Worm (Caenorhabditis elegans) whole organism, L4 larva: Measurements from ENCODE around the gene eif-3.F.

Source experiments
- D1046.2 ChIP-seq: fragments of 200-800 bp; sonication (Bioruptor generic); IDR thresholded peaks from 2 replicates; pipeline ENCODE4 v1.3.6; 2022; ENCODE audit warnings: missing genetic modification characterization, missing compliant biosample characterization
- F10B5.3 ChIP-seq: sonication (generic microtip); optimal IDR thresholded peaks from 2 replicates; lab custom pipeline; 2016; ENCODE audit warnings: mild to moderate bottlenecking, missing genetic modification characterization, missing compliant biosample characterization
- F44E2.7 ChIP-seq: fragments of 200-800 bp; sonication (Bioruptor generic); IDR thresholded peaks from 2 replicates; pipeline ENCODE4 v2.1.2; 2022; ENCODE audit warnings: missing genetic modification characterization, missing compliant biosample characterization
- R02D3.7 ChIP-seq: fragments of 150-350 bp; sonication (generic microtip); optimal IDR thresholded peaks from 3 replicates; lab custom pipeline; 2014; ENCODE audit warnings: missing biosample characterization, missing genetic modification characterization
- T20F7.1 ChIP-seq: fragments of 200-800 bp; sonication (Bioruptor generic); optimal IDR thresholded peaks from 2 replicates; lab custom pipeline; 2018; ENCODE audit warnings: mild to moderate bottlenecking, missing genetic modification characterization, missing compliant biosample characterization
- ZK337.2 ChIP-seq: fragments of 200-800 bp; sonication (Bioruptor generic); IDR thresholded peaks from 2 replicates; pipeline ENCODE4 v1.3.6; 2022; ENCODE audit warnings: missing genetic modification reagents, missing genetic modification characterization, missing compliant biosample characterization
- ZK546.5 ChIP-seq, 2 experiments: sonication (generic microtip); optimal IDR thresholded peaks; 2 replicates each; lab custom pipeline; 2017; ENCODE audit warnings: missing biosample characterization in 2 of 2, missing genetic modification characterization in 2 of 2
- aha-1 ChIP-seq: fragments of 150-350 bp; peaks from one replicate; lab custom pipeline; 2014; ENCODE audit warnings: missing biosample characterization, missing genetic modification characterization
- aly-2 ChIP-seq: sonication (generic microtip); optimal IDR thresholded peaks from 2 replicates; lab custom pipeline; 2018; ENCODE audit warnings: missing biosample characterization, missing genetic modification characterization
- ama-1 ChIP-seq: fragments of 150-350 bp; optimal IDR thresholded peaks from 2 replicates; lab custom pipeline; 2014; ENCODE audit warnings: inconsistent platforms, mixed read lengths
- ceh-62 ChIP-seq: sonication (generic microtip); optimal IDR thresholded peaks from 2 replicates; lab custom pipeline; 2017; ENCODE audit warnings: missing biosample characterization, missing genetic modification characterization
- daf-16 ChIP-seq, 3 experiments: sonication (generic microtip); optimal IDR thresholded peaks; 2 replicates each; lab custom pipeline; 2016 to 2017; ENCODE audit warnings: missing genetic modification characterization in 3 of 3, missing genetic modification reagents in 3 of 3, mild to moderate bottlenecking in 2 of 3, missing compliant biosample characterization in 2 of 3, missing biosample characterization in 1 of 3, moderate library complexity in 1 of 3
- daf-8 ChIP-seq: fragments of 200-800 bp; sonication (Bioruptor generic); IDR thresholded peaks from 2 replicates; pipeline ENCODE4 v1.3.6; 2022; ENCODE audit warnings: missing genetic modification characterization, missing compliant biosample characterization
- fkh-10 ChIP-seq: fragments of 150-350 bp; optimal IDR thresholded peaks from 2 replicates; lab custom pipeline; 2014; ENCODE audit warnings: missing biosample characterization, missing genetic modification reagents, missing genetic modification characterization
- gei-8 ChIP-seq: fragments of 200-800 bp; sonication (Bioruptor generic); optimal IDR thresholded peaks from 2 replicates; lab custom pipeline; 2018; ENCODE audit warnings: mild to moderate bottlenecking, missing genetic modification characterization, missing compliant biosample characterization
- hlh-11 ChIP-seq: fragments of 200-800 bp; sonication (Bioruptor generic); optimal IDR thresholded peaks from 2 replicates; lab custom pipeline; 2018; ENCODE audit warnings: mild to moderate bottlenecking, missing genetic modification characterization, missing compliant biosample characterization
- lin-1 ChIP-seq: fragments of 200-800 bp; sonication (Bioruptor generic); IDR thresholded peaks from 2 replicates; pipeline ENCODE4 v1.3.6; 2022; ENCODE audit warnings: missing genetic modification reagents, missing genetic modification characterization, missing compliant biosample characterization
- lin-13 ChIP-seq: fragments of 150-350 bp; optimal IDR thresholded peaks from 2 replicates; lab custom pipeline; 2014; ENCODE audit warnings: missing biosample characterization, missing genetic modification reagents, missing genetic modification characterization
- lin-38 ChIP-seq: fragments of 200-800 bp; sonication (Bioruptor generic); IDR thresholded peaks from 2 replicates; pipeline ENCODE4 v1.3.6; 2022; ENCODE audit warnings: missing genetic modification reagents, missing genetic modification characterization, missing compliant biosample characterization
- lin-39 ChIP-seq: fragments of 150-350 bp; optimal IDR thresholded peaks from 2 replicates; lab custom pipeline; 2014; ENCODE audit warnings: missing biosample characterization, missing genetic modification reagents, missing genetic modification characterization
- lir-3 ChIP-seq: sonication (generic microtip); optimal IDR thresholded peaks from 2 replicates; lab custom pipeline; 2016; ENCODE audit warnings: mild to moderate bottlenecking, missing genetic modification characterization, missing compliant biosample characterization
- lsy-2 ChIP-seq, 2 experiments: fragments of 150-350 bp in 1 of 2; sonication (generic microtip) in 1 of 2; optimal IDR thresholded peaks; 2 replicates each; lab custom pipeline; 2014 to 2017; ENCODE audit warnings: missing biosample characterization in 2 of 2, missing genetic modification characterization in 2 of 2
- madf-9 ChIP-seq: fragments of 200-800 bp; sonication (Bioruptor generic); conservative IDR thresholded peaks from 2 replicates; pipeline ENCODE4 v1.3.6; 2022; ENCODE audit warnings: missing genetic modification reagents, missing genetic modification characterization, missing compliant biosample characterization
- mes-2 ChIP-seq: sonication (generic microtip); optimal IDR thresholded peaks from 2 replicates; lab custom pipeline; 2016; ENCODE audit warnings: missing genotype, mild to moderate bottlenecking, missing genetic modification characterization, missing compliant biosample characterization; ENCODE audit not compliant: poor library complexity, severe bottlenecking
- mxl-2 ChIP-seq: fragments of 200-800 bp; sonication (Bioruptor generic); conservative IDR thresholded peaks from 2 replicates; pipeline ENCODE4 v1.3.6; 2022; ENCODE audit warnings: missing genetic modification reagents, missing genetic modification characterization, missing compliant biosample characterization
- nhr-11 ChIP-seq: fragments of 150-350 bp; optimal IDR thresholded peaks from 2 replicates; lab custom pipeline; 2014; ENCODE audit warnings: missing biosample characterization, missing genetic modification characterization
- nhr-25 ChIP-seq: sonication (generic microtip); optimal IDR thresholded peaks from 2 replicates; lab custom pipeline; 2017; ENCODE audit warnings: missing genetic modification characterization, mild to moderate bottlenecking, missing compliant biosample characterization, antibody characterized with exemption, moderate library complexity, borderline replicate concordance; ENCODE audit not compliant: insufficient read depth
- nhr-28 ChIP-seq: fragments of 150-350 bp; optimal IDR thresholded peaks from 2 replicates; lab custom pipeline; 2014; ENCODE audit warnings: missing biosample characterization, missing genetic modification characterization
- nhr-42 ChIP-seq: fragments of 200-800 bp; sonication (Bioruptor generic); IDR thresholded peaks from 2 replicates; pipeline ENCODE4 v1.3.6; 2022; ENCODE audit warnings: missing genetic modification characterization, missing compliant biosample characterization
- nhr-48 ChIP-seq: sonication (generic microtip); optimal IDR thresholded peaks from 2 replicates; lab custom pipeline; 2016; ENCODE audit warnings: mild to moderate bottlenecking, missing genetic modification characterization, missing compliant biosample characterization
- nhr-77 ChIP-seq: fragments of 150-350 bp; optimal IDR thresholded peaks from 2 replicates; lab custom pipeline; 2014; ENCODE audit warnings: missing biosample characterization, missing genetic modification characterization
- pha-4 ChIP-seq, 2 experiments: fragments of 150-350 bp in 1 of 2; fragments of 200-800 bp in 1 of 2; sonication (Bioruptor generic) in 1 of 2; IDR thresholded peaks in 1 of 2; optimal IDR thresholded peaks in 1 of 2; 2 replicates each; pipeline versions ENCODE4 v1.3.6 to Lab custom; 2014 to 2022; ENCODE audit warnings: missing genetic modification characterization in 2 of 2, missing genetic modification reagents in 2 of 2, missing biosample characterization in 1 of 2, missing compliant biosample characterization in 1 of 2
- php-3 ChIP-seq: fragments of 200-800 bp; sonication (Bioruptor generic); IDR thresholded peaks from 2 replicates; pipeline ENCODE4 v1.3.6; 2022; ENCODE audit warnings: missing genetic modification reagents, missing genetic modification characterization, missing compliant biosample characterization
- pqm-1 ChIP-seq: sonication (generic microtip); optimal IDR thresholded peaks from 2 replicates; lab custom pipeline; 2017; ENCODE audit warnings: missing biosample characterization, missing genetic modification characterization
- sdz-12 ChIP-seq: fragments of 200-800 bp; sonication (Bioruptor generic); optimal IDR thresholded peaks from 2 replicates; lab custom pipeline; 2018; ENCODE audit warnings: mild to moderate bottlenecking, missing genetic modification characterization, missing compliant biosample characterization
- tra-1 ChIP-seq: fragments of 200-800 bp; sonication (Bioruptor generic); IDR thresholded peaks from 2 replicates; pipeline ENCODE4 v1.3.6; 2022; ENCODE audit warnings: missing genetic modification reagents, missing genetic modification characterization, missing compliant biosample characterization
- unc-130 ChIP-seq: sonication (generic microtip); optimal IDR thresholded peaks from 2 replicates; lab custom pipeline; 2016; ENCODE audit warnings: missing genetic modification reagents, missing genetic modification characterization, missing compliant biosample characterization
- unc-39 ChIP-seq: sonication (generic microtip); optimal IDR thresholded peaks from 2 replicates; lab custom pipeline; 2017; ENCODE audit warnings: missing biosample characterization, missing genetic modification characterization
- unc-62 ChIP-seq, 3 experiments: fragments of 150-350 bp in 1 of 3; sonication (generic microtip); optimal IDR thresholded peaks in 2 of 3; peaks in 1 of 3; 1 replicate in 1 of 3; 2 replicates in 2 of 3; lab custom pipeline; 2014 to 2017; ENCODE audit warnings: missing biosample characterization in 3 of 3, missing genetic modification characterization in 3 of 3, missing genetic modification reagents in 3 of 3, missing genotype in 1 of 3
- vab-7 ChIP-seq: fragments of 200-800 bp; sonication (Bioruptor generic); IDR thresholded peaks from 2 replicates; pipeline ENCODE4 v1.3.6; 2022; ENCODE audit warnings: missing genetic modification reagents, missing genetic modification characterization, missing compliant biosample characterization
- zip-11 ChIP-seq: fragments of 200-800 bp; sonication (Bioruptor generic); IDR thresholded peaks from 2 replicates; pipeline ENCODE4 v1.3.6; 2022; ENCODE audit warnings: missing genetic modification characterization, missing compliant biosample characterization
- zip-2 ChIP-seq: fragments of 150-350 bp; optimal IDR thresholded peaks from 2 replicates; lab custom pipeline; 2014; ENCODE audit warnings: missing biosample characterization, missing genetic modification characterization
- ztf-7 ChIP-seq: fragments of 150-350 bp; optimal IDR thresholded peaks from 2 replicates; lab custom pipeline; 2014; ENCODE audit warnings: missing biosample characterization, missing genetic modification characterization

eif-3.F gene

ce11 chrII:9283668-9284357 lies 47.6 kb upstream of the eif-3.F start (continued):
- TF ChIP-seq madf-9 (GFP tag; lab: Robert Waterston, UW) (no peak), ceh-62 (tag; lab: Kevin White, UChicago) (no peak), tra-1 (peak; percentile 50; the same call in 1 of the 2 replicates), daf-16 (GFP tag; optimal IDR thresholded peaks at IDR 0.05; lab: Kevin White, UChicago) (peak; percentile 20 to 94), daf-16 (tag; optimal IDR thresholded peaks at IDR 0.05; lab: Kevin White, UChicago) (peak; percentile 95), T20F7.1 (GFP tag; lab: Kevin White, UChicago) (peak; percentile 62), zip-2 (peak; percentile 65), nhr-11 (tag; lab: Kevin White, UChicago) (peak; percentile 78), daf-8 (no peak), fkh-10 (GFP tag; lab: Kevin White, UChicago) (no peak), nhr-42 (GFP tag; lab: Robert Waterston, UW) (no peak), nhr-48 (peak; percentile 74), nhr-77 (tag; lab: Kevin White, UChicago) (peak; percentile 95), lin-38 (GFP tag; lab: Robert Waterston, UW) (0 out of 2 replicates have a peak, but pooled peaks have one; percentile 12), lin-13 (no peak), aly-2 (tag; lab: Kevin White, UChicago) (no peak), unc-39 (no peak), ztf-7 (tag; lab: Kevin White, UChicago) (peak; percentile 14), R02D3.7 (tag; lab: Kevin White, UChicago) (no peak), ZK546.5 (tag; optimal IDR thresholded peaks at IDR 0.05; lab: Kevin White, UChicago) (no peak), lir-3 (tag; lab: Kevin White, UChicago) (no peak), mxl-2 (GFP tag; lab: Robert Waterston, UW) (peak; percentile 63; the same call in 1 of the 2 replicates), D1046.2 (GFP tag; lab: Robert Waterston, UW) (no peak), gei-8 (GFP tag; lab: Kevin White, UChicago) (no peak), sdz-12 (GFP tag; lab: Kevin White, UChicago) (no peak), F10B5.3 (tag; lab: Kevin White, UChicago) (no peak)

DNA sequence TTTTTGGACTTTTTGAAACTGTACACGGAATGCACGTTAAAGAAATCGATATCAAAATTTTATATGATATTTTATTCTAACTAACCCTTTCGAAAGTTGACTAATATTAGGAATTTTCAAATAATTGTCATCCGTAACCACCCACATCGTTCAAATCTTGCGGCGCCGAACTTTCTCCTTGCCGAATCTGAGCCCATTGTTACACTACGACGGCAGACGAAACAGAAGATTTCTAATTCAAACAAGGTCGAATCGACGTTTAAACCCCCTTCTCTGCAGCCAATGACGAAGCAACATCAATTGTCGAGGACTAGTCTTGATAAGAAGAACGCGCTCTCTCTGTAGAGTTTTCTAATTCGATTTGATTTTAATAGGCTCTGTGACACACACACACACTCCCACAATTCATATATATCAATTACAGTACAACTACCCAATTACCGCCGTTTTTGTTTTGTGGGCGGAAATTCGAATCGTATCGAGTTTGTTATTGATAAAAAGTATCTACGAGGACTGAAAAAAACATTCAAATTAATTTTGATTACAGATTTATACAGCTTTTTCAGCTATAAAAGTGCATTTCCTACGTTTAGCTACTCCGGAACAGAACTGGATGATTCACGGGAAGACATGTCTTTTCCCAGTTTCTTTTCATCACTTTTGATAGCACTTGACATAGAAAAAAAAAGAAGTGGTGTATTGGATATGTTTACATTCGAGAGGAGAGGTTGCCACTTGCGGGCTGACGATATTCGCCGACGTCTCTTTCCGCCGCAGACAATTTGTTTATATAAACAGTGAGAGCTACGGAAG lies 46.9 kb upstream of the eif-3.F start:
- TF ChIP-seq hlh-11 (peak; percentile 16), unc-39 (no peak), zip-11 (GFP tag; lab: Robert Waterston, UW) (no peak), aha-1 (peak; percentile 76), ZK337.2 (no peak), pqm-1 (peak; percentile 80), php-3 (peak; percentile 33; the same call in 1 of the 2 replicates), mes-2 (tag; lab: Kevin White, UChicago) (peak; percentile 51), F44E2.7 (GFP tag; lab: Robert Waterston, UW) (no peak), pha-4 (GFP tag; IDR thresholded peaks at IDR 0.05; lab: Robert Waterston, UW) (no peak), pha-4 (tag; optimal IDR thresholded peaks at IDR 0.05; lab: Kevin White, UChicago) (peak; percentile 51), unc-62 (GFP tag; optimal IDR thresholded peaks at IDR 0.05 in 1 of 2; lab: Kevin White, UChicago) (peak; percentile 38 to 97), unc-62 (tag; optimal IDR thresholded peaks at IDR 0.05; lab: Kevin White, UChicago) (no peak), nhr-28 (tag; lab: Kevin White, UChicago) (peak; percentile 66), vab-7 (GFP tag; lab: Robert Waterston, UW) (0 out of 2 replicates have a peak, but pooled peaks have one; percentile 18), nhr-42 (GFP tag; lab: Robert Waterston, UW) (no peak), nhr-25 (tag; lab: Kevin White, UChicago) (peak; percentile 24), unc-130 (GFP tag; lab: Kevin White, UChicago) (no peak), lsy-2 (tag; optimal IDR thresholded peaks at IDR 0.05; lab: Kevin White, UChicago) (peak in 1 of 2 experiments; percentile 52), ama-1 (lab: Kevin White, UChicago) (peak; percentile 76), daf-16 (GFP tag; optimal IDR thresholded peaks at IDR 0.05; lab: Kevin White, UChicago) (no peak), daf-16 (tag; optimal IDR thresholded peaks at IDR 0.05; lab: Kevin White, UChicago) (peak; percentile 46), lir-3 (tag; lab: Kevin White, UChicago) (no peak), lin-39 (no peak), lin-1 (peak; percentile 13; the same call in 1 of the 2 replicates)
